Fruit fly (Drosophila melanogaster) whole organism, prepupa: Measurements from ENCODE around the gene ebd1.

Experiments
- CG11294 ChIP-seq: fragments of 200-800 bp; sonication (Bioruptor generic); IDR thresholded peaks from 2 replicates; pipeline ENCODE4 v1.3.6; 2022; ENCODE audit warnings: missing biosample characterization, missing genetic modification characterization
- CG3032 ChIP-seq: fragments of 200-800 bp; optimal IDR thresholded peaks from 2 replicates; lab custom pipeline; 2019; ENCODE audit warnings: missing biosample characterization, mild to moderate bottlenecking, missing genetic modification characterization, moderate library complexity
- CG6792 ChIP-seq: fragments of 200-800 bp; sonication (Bioruptor generic); optimal IDR thresholded peaks from 3 replicates; lab custom pipeline; 2016; ENCODE audit warnings: missing biosample characterization, missing genetic modification characterization
- CG7368 ChIP-seq: fragments of 200-800 bp; sonication (Bioruptor generic); optimal IDR thresholded peaks from 3 replicates; lab custom pipeline; 2016; ENCODE audit warnings: missing biosample characterization, missing genetic modification characterization
- Eip75B ChIP-seq: fragments of 200-800 bp; sonication (Bioruptor generic); optimal IDR thresholded peaks from 3 replicates; lab custom pipeline; 2016; ENCODE audit warnings: missing biosample characterization, missing genetic modification characterization
- Eip78C ChIP-seq: fragments of 200-800 bp; sonication (Bioruptor generic); peaks from one replicate; lab custom pipeline; 2016; ENCODE audit warnings: missing biosample characterization, missing genetic modification characterization
- Sox102F ChIP-seq: fragments of 200-800 bp; sonication (Bioruptor generic); optimal IDR thresholded peaks from 2 replicates; lab custom pipeline; 2016; ENCODE audit warnings: missing biosample characterization, mild to moderate bottlenecking, missing genetic modification characterization
- dsx ChIP-seq: fragments of 200-800 bp; optimal IDR thresholded peaks from 3 replicates; lab custom pipeline; 2019; ENCODE audit warnings: missing biosample characterization, mild to moderate bottlenecking, missing genetic modification characterization, moderate library complexity; ENCODE audit not compliant: poor library complexity, severe bottlenecking
- esn ChIP-seq: fragments of 200-800 bp; sonication (Bioruptor generic); optimal IDR thresholded peaks from 2 replicates; lab custom pipeline; 2016; ENCODE audit warnings: missing biosample characterization, mild to moderate bottlenecking, missing genetic modification characterization, moderate library complexity
- pdm3 ChIP-seq: fragments of 200-800 bp; sonication (Bioruptor generic); optimal IDR thresholded peaks from 3 replicates; lab custom pipeline; 2016; ENCODE audit warnings: missing biosample characterization, missing genetic modification characterization
- salr ChIP-seq, 2 experiments: fragments of 200-800 bp; sonication (Bioruptor generic); optimal IDR thresholded peaks; 3 replicates each; lab custom pipeline; 2016 to 2018; ENCODE audit warnings: missing biosample characterization in 2 of 2, missing genetic modification characterization in 2 of 2, mild to moderate bottlenecking in 1 of 2
- spab ChIP-seq: fragments of 200-800 bp; sonication (Bioruptor generic); optimal IDR thresholded peaks from 2 replicates; lab custom pipeline; 2017; ENCODE audit warnings: missing biosample characterization, mild to moderate bottlenecking, missing genetic modification characterization, missing genetic modification reagents

DNA sequence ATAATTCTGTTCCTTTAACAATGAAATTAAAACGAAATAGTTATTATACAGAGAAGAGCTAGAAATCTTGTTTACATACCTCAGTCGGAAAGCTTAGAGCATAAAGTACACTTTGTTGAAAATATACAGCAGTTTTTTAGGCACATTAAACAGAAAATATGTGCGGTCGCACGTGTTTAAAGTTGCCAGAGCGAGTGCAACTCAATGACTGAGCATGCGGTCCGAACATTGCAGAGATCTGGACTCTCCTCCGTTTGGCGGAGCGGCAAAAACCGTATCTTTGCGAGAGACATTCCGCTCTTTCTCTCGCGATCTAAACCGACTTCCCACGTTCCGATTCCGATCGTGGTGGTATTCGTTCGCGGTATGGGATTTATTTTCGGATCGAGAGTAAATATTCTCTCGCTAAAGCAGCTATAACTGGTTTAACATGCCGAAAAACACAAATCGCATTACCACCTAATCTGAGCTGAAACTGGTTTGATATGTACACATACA, 22.7 kb upstream of the ebd1 start, which contains the start of gene CG13895:
- TF ChIP-seq CG3032 (no peak), CG6792 (GFP tag; lab: Kevin White, UChicago) (no peak), salr (GFP tag; optimal IDR thresholded peaks at IDR 0.05; lab: Kevin White, UChicago) (no peak), Sox102F (no peak), esn (no peak), Eip75B (GFP tag; lab: Kevin White, UChicago) (no peak), dsx (GFP tag; lab: Kevin White, UChicago) (no peak), CG7368 (no peak), spab (GFP tag; lab: Kevin White, UChicago) (no peak), Eip78C (GFP tag; lab: Kevin White, UChicago) (peak; percentile 70), CG11294 (no peak), pdm3 (GFP tag; lab: Kevin White, UChicago) (no peak)
